Fruit fly (Drosophila melanogaster): ENCODE data around the gene CG7342.

Gene CG7342

dm6 chr3R:19644094-19644900 lies 41.1 kb downstream of the CG7342 start, which contains the start of gene Vha13 (continued):
- peak; percentile 11 for TF ChIP-seq Sox14 (GFP tag; optimal IDR thresholded peaks at IDR 0.05)
- no peak for TF ChIP-seq CG10669 (GFP tag; optimal IDR thresholded peaks at IDR 0.05)
- peak; percentile 31; the same call in 1 of the 3 replicates for TF ChIP-seq CG8119 (GFP tag; IDR thresholded peaks at IDR 0.05)
- no peak for TF ChIP-seq Lpt (GFP tag; optimal IDR thresholded peaks at IDR 0.05)
- no peak for TF ChIP-seq net (GFP tag; optimal IDR thresholded peaks at IDR 0.05)
- TF ChIP-seq Met (GFP tag; optimal IDR thresholded peaks at IDR 0.05): no peak
- TF ChIP-seq pdm3 (GFP tag; optimal IDR thresholded peaks at IDR 0.05): no peak
- TF ChIP-seq fd59A (GFP tag; optimal IDR thresholded peaks at IDR 0.05): no peak
- peak; percentile 6 for TF ChIP-seq Hr4 (GFP tag; optimal IDR thresholded peaks at IDR 0.05)
- TF ChIP-seq CG3919 (GFP tag; optimal IDR thresholded peaks at IDR 0.05): peak; percentile 50
- no peak for TF ChIP-seq CG32006 (GFP tag; optimal IDR thresholded peaks at IDR 0.05)
- TF ChIP-seq Eip93F (GFP tag; optimal IDR thresholded peaks at IDR 0.05): no peak
- TF ChIP-seq CG11762 (GFP tag; optimal IDR thresholded peaks at IDR 0.05; ENCODE audit: insufficient read depth): no peak
- no peak for TF ChIP-seq Sox15 (GFP tag; optimal IDR thresholded peaks at IDR 0.05)
- peak; percentile 42 for TF ChIP-seq lz (GFP tag; optimal IDR thresholded peaks at IDR 0.05)
- TF ChIP-seq Eip75B (GFP tag; optimal IDR thresholded peaks at IDR 0.05): no peak
- TF ChIP-seq Hr39 (GFP tag; optimal IDR thresholded peaks at IDR 0.05): peak; percentile 58
- peak; percentile 56 for TF ChIP-seq CG16779 (tag; optimal IDR thresholded peaks at IDR 0.05)
- TF ChIP-seq fkh (GFP tag; optimal IDR thresholded peaks at IDR 0.05): peak; percentile 38
- TF ChIP-seq Gug (GFP tag; IDR thresholded peaks at IDR 0.05): no peak
- no peak for TF ChIP-seq CG6808 (GFP tag; optimal IDR thresholded peaks at IDR 0.05)
- TF ChIP-seq vri (GFP tag; optimal IDR thresholded peaks at IDR 0.05): no peak
- no peak for TF ChIP-seq dac (GFP tag; optimal IDR thresholded peaks at IDR 0.05)
- peak; percentile 46; the same call in 1 of the 3 replicates for TF ChIP-seq CG6163 (GFP tag; IDR thresholded peaks at IDR 0.05)
- no peak for TF ChIP-seq CG9139 (GFP tag; optimal IDR thresholded peaks at IDR 0.05)
- peak; percentile 20 for TF ChIP-seq acj6 (GFP tag; optimal IDR thresholded peaks at IDR 0.05)

- TF ChIP-seq CG6276 (GFP tag; optimal IDR thresholded peaks at IDR 0.05) (no peak), Eip75B (GFP tag; optimal IDR thresholded peaks at IDR 0.05) (no peak), lz (GFP tag; optimal IDR thresholded peaks at IDR 0.05) (peak; percentile 10), CG31627 (GFP tag; optimal IDR thresholded peaks at IDR 0.05) (peak; percentile 21), Eip93F (GFP tag; optimal IDR thresholded peaks at IDR 0.05) (no peak), CG8319 (GFP tag; optimal IDR thresholded peaks at IDR 0.05) (no peak), Eip78C (GFP tag) (peak; percentile 22), Hr39 (GFP tag; optimal IDR thresholded peaks at IDR 0.05) (peak; percentile 24), dsx (GFP tag; optimal IDR thresholded peaks at IDR 0.05; ENCODE audit: poor library complexity, severe bottlenecking) (peak; percentile 30), eg (GFP tag; IDR thresholded peaks at IDR 0.05) (0 out of 3 replicates have a peak, but pooled peaks have one; percentile 17), Gug (GFP tag; IDR thresholded peaks at IDR 0.05) (no peak)
These were observed 41.7 kb downstream of the CG7342 start, which contains the start of gene Nup58 for dm6 chr3R:19644901-19645204. Nup58 (plus strand) TSS chr3R:19645026.

- no peak for TF ChIP-seq salr (GFP tag; optimal IDR thresholded peaks at IDR 0.05)
- TF ChIP-seq Met (GFP tag; optimal IDR thresholded peaks at IDR 0.05): peak; percentile 36
- peak; percentile 45 for TF ChIP-seq pdm3 (GFP tag; optimal IDR thresholded peaks at IDR 0.05)
- peak; percentile 37 for TF ChIP-seq esn (GFP tag; optimal IDR thresholded peaks at IDR 0.05)
- TF ChIP-seq ss (GFP tag; optimal IDR thresholded peaks at IDR 0.05): peak in 1 of 2 experiments; percentile 5
- peak; percentile 38 for TF ChIP-seq topi (GFP tag; optimal IDR thresholded peaks at IDR 0.05)
- no peak for TF ChIP-seq acj6 (GFP tag; optimal IDR thresholded peaks at IDR 0.05)
- peak; percentile 88 for TF ChIP-seq achi (GFP tag; optimal IDR thresholded peaks at IDR 0.05)
- TF ChIP-seq dac (GFP tag; optimal IDR thresholded peaks at IDR 0.05): no peak
- TF ChIP-seq Eip78C (GFP tag): peak; percentile 64
- peak; percentile 37 for TF ChIP-seq CG1621 (tag; optimal IDR thresholded peaks at IDR 0.05)
- peak; percentile 80 for TF ChIP-seq fkh (GFP tag; optimal IDR thresholded peaks at IDR 0.05)
- TF ChIP-seq Eip93F (GFP tag; optimal IDR thresholded peaks at IDR 0.05): no peak
- peak; percentile 21 for TF ChIP-seq Hr39 (GFP tag; optimal IDR thresholded peaks at IDR 0.05)
- no peak for TF ChIP-seq Sox14 (GFP tag; optimal IDR thresholded peaks at IDR 0.05)
These were observed 45.2 kb downstream of the CG7342 start, which contains the start of the genes CG6195 and CG31220 for dm6 chr3R:19648289-19648916. CG6195 (minus strand) TSS chr3R:19648410. CG31220 (plus strand) TSS chr3R:19648487.

All from whole organism, prepupa.